Fruit fly (Drosophila melanogaster) whole organism: ENCODE results near the gene Axs.

Experiments used
- CG8478 ChIP-seq: fragments of >200 bp; optimal IDR thresholded peaks from 2 replicates; lab custom pipeline; 2018; ENCODE audit warnings: inconsistent platforms
- Dll ChIP-seq: fragments of >200 bp; optimal IDR thresholded peaks from 2 replicates; lab custom pipeline; 2017
- EcR ChIP-seq, 2 experiments: fragments of >200 bp; optimal IDR thresholded peaks; 2 replicates each; lab custom pipeline; 2017; ENCODE audit warnings: missing biosample characterization in 2 of 2, missing genetic modification characterization in 2 of 2, missing genetic modification reagents in 2 of 2
- pan ChIP-seq: fragments of >200 bp; optimal IDR thresholded peaks from 2 replicates; lab custom pipeline; 2017
- psq ChIP-seq: fragments of >200 bp; optimal IDR thresholded peaks from 2 replicates; lab custom pipeline; 2017
- usp ChIP-seq: fragments of >200 bp; optimal IDR thresholded peaks from 2 replicates; lab custom pipeline; 2017; ENCODE audit warnings: missing biosample characterization, missing genetic modification characterization, mixed read lengths

Axs gene

DNA sequence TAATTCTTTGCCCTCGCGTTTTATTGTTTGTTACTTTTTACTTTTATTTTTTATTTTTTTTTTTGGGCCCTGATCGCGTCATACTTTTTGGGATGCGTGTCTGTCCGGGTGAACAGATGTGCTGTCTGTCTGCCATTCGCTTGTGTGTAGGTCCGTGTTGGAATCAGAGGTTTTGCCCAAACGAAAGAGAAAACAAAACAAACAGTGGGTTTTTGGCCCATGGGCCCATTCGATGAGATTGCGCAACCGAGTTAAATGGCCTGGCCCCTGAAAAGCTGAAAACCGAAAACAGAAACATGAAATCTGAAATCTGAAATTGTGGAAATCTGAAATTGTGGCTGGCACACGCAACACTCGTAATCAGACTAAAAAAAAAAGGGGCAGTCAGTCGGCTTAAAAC lies 38.2 kb downstream of the Axs start:
- TF ChIP-seq usp (GFP tag; lab: Kevin White, UChicago), result no peak
- no peak for TF ChIP-seq psq
- TF ChIP-seq pan, result no peak
- no peak for TF ChIP-seq EcR (GFP tag; optimal IDR thresholded peaks at IDR 0.05; lab: Kevin White, UChicago)
- no peak for TF ChIP-seq Dll (lab: Kevin White, UChicago)
- TF ChIP-seq CG8478 (lab: Kevin White, UChicago), result no peak

DNA sequence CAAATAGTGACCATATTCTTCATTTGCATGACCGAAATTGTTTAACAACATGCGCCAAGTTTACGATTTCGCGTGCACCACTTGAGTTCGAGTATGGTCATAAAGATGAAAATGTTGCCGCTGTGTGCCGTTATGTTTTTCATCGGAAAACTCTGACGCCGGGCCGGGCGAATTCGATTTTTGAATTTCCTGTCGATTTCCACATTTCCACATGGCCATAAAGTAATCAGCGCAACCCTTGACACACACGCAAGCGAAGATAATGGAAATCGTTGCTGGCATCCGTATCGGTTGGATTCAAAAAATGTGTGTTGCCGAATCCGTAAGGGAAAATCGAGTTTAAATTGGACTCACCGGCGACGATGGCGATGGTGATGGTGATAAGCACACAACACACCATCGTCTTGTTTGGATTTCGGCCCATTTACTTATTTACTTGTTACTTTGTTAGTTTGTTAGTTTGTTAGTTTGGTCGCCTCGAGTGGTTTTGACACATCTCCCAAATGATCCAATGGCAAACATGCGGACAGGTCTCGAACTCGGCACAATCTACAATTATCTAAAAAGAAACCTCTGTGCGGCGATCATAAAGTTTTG lies 39.1 kb downstream of the Axs start:
- TF ChIP-seq CG8478 (lab: Kevin White, UChicago) (no peak), psq (no peak), Dll (lab: Kevin White, UChicago) (no peak), usp (GFP tag; lab: Kevin White, UChicago) (no peak), EcR (GFP tag; optimal IDR thresholded peaks at IDR 0.05; lab: Kevin White, UChicago) (no peak), pan (no peak)

DNA sequence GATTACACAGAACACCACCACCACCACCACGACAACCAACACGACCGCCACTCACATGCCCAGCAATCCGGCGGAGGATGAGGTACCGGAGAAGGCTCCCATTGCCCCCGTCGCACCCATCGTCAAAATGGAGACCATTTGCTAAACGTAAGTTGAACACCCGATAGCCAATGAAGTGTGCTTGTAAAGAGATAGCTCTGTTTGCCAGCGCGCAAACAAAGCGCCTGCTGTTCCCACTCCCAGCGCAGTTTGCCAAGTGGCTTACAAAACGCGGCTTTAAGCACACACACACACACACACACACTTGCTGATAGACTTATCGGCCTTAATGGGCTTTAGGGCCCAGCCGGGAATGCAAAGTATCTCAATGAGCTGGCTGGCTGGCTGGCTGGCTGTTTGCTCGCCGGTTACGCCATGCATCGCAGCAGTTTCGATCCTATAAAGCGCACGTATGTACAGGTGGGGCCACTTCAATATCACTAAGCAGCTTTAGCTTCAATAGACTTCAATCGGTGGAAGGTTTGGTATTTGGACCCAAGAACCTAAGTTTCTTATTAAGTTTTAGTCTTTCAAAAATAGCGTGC lies 40.2 kb downstream of the Axs start:
- TF ChIP-seq pan (no peak), Dll (lab: Kevin White, UChicago) (no peak), usp (GFP tag; lab: Kevin White, UChicago) (no peak), CG8478 (lab: Kevin White, UChicago) (no peak), psq (no peak), EcR (GFP tag; optimal IDR thresholded peaks at IDR 0.05; lab: Kevin White, UChicago) (no peak)

DNA sequence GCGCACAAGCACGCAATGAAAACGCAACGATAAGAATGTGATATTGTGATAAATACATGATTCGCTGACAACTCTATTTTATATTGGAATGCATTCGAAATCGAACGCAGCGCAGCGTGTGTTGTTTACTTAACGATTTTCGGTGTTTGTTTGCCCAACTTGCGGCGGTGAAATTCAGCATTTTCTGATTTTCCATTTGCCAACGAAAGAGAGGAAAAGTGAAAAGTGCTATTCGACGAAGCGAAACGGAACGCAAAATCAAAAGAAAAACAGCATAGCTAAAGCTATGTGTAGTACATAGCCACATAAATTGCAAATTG lies 42.6 kb downstream of the Axs start:
- TF ChIP-seq Dll (lab: Kevin White, UChicago) (no peak), usp (GFP tag; lab: Kevin White, UChicago) (no peak), pan (no peak), psq (no peak), EcR (GFP tag; optimal IDR thresholded peaks at IDR 0.05; lab: Kevin White, UChicago) (no peak), CG8478 (lab: Kevin White, UChicago) (no peak)

DNA sequence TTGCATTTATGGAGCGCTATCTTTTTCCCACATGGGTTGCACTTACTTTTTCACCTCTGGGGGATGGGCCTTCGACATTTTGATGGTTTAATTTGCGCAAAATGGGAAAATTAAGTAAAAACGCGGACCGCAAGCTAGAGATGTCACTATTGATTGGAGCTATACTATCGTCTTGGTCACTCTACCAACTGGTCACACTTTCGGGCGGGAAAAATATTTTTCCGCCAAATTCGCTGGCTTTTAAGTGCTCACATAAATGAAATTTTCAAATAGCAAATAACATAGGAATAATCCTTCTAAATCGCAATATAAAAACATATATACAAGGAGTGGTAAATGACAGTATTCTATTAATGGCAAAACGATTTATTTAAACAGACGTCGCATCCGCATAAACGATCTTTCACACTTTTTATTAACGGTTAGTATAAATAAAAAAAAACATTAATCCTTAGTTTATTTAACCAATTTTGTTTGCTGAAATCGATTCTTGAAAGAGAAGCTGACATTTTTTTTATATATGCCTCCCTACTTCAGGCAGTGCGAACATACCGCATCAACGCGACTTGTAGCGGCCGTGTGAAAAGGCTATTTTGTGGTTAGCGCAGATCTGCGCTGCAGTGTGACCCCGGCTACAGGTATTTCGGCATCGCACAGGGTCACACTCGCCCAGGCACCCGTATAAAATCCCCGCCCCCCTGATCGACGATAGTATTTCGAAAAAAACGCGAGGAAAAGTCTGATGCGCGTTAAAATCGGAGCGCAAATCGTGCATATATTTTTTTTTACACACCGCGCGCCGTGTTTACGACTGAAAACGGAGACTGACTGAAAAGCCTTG lies 43.2 kb downstream of the Axs start, which contains the start of the genes SNRPG and mthl1:
Gene SNRPG (minus strand): TSS at position 160 of the 841 bp plus-strand sequence.
Gene mthl1 (plus strand): TSS at position 709 of the 841 bp plus-strand sequence.
- TF ChIP-seq pan (no peak), Dll (lab: Kevin White, UChicago) (no peak), EcR (GFP tag; optimal IDR thresholded peaks at IDR 0.05; lab: Kevin White, UChicago) (no peak), usp (GFP tag; lab: Kevin White, UChicago) (no peak), CG8478 (lab: Kevin White, UChicago) (no peak), psq (no peak)

DNA sequence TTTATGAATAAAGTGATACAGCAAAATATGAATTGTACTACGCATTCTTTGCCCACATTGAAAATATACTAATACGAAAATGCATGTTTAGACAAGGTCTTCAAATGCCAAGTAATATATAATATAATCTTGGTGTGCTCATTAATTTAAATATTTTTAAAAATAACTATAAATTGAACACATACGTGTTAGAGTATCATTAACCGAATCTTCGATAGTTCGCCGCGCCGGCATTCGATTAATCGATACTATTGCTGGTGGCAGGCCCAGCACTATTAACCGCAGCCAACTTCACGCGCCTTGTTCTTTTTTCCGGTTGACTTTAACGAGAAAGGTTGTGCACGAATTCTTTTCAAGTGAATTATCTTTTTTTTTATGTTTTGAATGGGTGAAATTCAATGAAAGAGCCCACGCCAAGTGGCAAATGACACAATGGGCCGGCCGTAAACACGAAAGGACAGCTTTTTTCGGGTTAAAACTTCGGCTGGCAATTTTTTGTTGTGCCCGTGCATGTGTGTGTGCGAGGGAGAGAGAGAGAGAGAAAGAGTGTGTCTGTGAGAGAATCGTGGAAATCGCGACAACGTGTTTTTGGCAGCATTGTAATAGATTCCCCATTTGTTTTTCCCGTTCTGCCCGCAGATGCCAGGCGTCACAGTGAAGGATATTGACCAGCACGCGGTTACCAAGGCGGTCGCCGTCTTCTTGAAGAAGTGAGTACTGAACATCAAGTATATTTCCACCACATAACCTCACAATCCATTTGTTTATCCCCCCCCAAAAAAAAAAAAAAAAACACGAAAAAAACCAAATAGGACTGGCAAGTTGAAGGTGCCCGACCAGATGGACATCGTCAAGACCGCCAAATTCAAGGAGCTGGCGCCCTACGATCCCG lies 45.9 kb downstream of the Axs start, which contains the start of gene RpS19a:
Gene RpS19a (plus strand): TSS at position 301 of the 892 bp plus-strand sequence.
- TF ChIP-seq pan, result no peak
- no peak for TF ChIP-seq CG8478 (lab: Kevin White, UChicago)
- TF ChIP-seq usp (GFP tag; lab: Kevin White, UChicago), result no peak
- no peak for TF ChIP-seq psq
- TF ChIP-seq Dll (lab: Kevin White, UChicago), result no peak
- no peak for TF ChIP-seq EcR (GFP tag; optimal IDR thresholded peaks at IDR 0.05; lab: Kevin White, UChicago)

DNA sequence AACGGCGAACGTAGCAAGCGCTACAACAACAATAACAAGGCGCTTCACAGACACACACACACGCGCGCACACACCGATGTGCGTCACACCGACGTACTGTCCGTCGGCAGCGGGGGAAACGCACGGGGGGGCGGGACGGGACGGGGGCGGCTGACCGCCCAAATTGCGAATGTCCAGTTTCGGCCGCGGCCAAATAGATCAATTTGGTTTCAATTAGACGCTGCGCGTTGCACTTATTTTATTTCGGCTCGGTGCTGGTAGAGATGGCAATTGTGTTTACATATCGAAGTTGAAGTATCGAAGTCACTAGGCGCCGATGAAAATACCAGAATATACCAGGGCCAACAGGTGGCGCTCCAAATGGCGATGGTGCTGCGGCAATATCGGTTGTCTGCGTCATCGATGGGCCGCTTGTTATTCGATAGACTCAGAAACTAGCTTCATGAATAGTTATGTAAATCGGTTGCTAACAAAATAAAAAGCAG lies 46.5 kb downstream of the Axs start, which contains the start of gene Rok:
Gene Rok (minus strand): TSS at position 309 of the 485 bp plus-strand sequence.
- TF ChIP-seq usp (GFP tag; lab: Kevin White, UChicago) (no peak), CG8478 (lab: Kevin White, UChicago) (no peak), Dll (lab: Kevin White, UChicago) (no peak), psq (no peak), EcR (GFP tag; optimal IDR thresholded peaks at IDR 0.05; lab: Kevin White, UChicago) (no peak), pan (no peak)

DNA sequence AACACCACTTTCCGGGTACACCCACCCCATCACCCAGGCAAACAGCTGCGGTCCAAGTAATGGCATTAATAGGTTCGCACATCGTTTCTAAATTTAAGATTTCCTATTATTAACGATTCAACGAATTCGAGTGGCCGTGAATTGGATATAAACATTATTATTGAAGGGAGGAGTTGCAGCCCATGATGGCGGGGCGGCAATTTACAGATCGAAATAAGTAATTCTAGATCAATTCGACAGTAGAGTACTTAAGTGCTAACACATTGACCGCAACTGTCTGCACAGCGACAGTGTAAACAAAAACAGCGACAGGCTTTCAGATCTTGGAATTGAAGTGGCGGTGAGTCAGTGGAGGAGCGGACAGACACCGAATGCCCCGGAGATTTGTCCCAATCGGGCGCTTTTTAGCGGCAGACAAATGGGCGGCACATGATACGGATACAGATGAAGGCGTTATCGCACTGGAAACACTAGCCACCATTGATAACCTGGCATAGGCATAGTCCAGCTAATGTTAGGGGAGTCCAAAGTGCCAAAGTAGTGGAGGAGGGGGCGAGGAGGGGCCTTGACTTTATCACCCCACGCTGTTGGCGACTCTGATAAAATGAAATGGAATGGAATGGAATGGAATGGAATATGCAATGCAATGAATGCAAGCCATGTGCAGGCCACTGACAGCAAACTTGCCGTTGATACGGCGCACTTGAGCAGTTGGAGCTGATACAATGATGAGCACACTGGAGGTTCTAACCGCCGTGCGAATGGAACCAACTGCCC lies 50.3 kb downstream of the Axs start:
- no peak for TF ChIP-seq psq
- TF ChIP-seq Dll (lab: Kevin White, UChicago), result no peak
- TF ChIP-seq CG8478 (lab: Kevin White, UChicago), result no peak
- no peak for TF ChIP-seq usp (GFP tag; lab: Kevin White, UChicago)
- no peak for TF ChIP-seq EcR (GFP tag; optimal IDR thresholded peaks at IDR 0.05; lab: Kevin White, UChicago)
- no peak for TF ChIP-seq pan

DNA sequence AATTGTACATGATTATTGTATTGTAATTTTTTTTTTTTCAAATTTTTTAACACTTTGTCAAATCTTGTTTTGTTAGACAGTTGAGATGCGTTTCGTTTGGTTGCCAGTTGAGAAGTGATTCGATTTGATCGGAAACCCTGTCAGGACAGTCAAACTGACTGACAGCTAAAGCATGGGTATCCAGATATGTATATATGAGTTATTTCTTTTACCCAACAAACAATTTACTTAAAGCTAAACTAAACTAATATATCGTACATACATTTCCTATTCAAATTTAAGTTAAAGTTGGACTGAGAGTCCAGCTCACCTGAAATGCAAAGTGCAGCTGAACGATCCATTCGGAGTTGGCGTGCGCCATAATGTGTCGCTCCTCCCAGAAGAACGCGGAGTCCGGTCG lies 51.6 kb downstream of the Axs start, which contains the start of gene CG9777:
Gene CG9777 (minus strand): TSS at position 101 of the 400 bp plus-strand sequence.
- no peak for TF ChIP-seq psq
- no peak for TF ChIP-seq CG8478 (lab: Kevin White, UChicago)
- no peak for TF ChIP-seq pan
- no peak for TF ChIP-seq Dll (lab: Kevin White, UChicago)
- no peak for TF ChIP-seq usp (GFP tag; lab: Kevin White, UChicago)
- no peak for TF ChIP-seq EcR (GFP tag; optimal IDR thresholded peaks at IDR 0.05; lab: Kevin White, UChicago)
